Worm (Caenorhabditis elegans) whole organism, L3 larva: ENCODE measurements around the gene C29A12.1.

Source experiments
- egl-27 ChIP-seq: sonication (generic microtip); optimal IDR thresholded peaks from 4 replicates; lab custom pipeline; 2017; ENCODE audit warnings: missing biosample characterization, missing genetic modification reagents, missing genetic modification characterization
- elt-3 ChIP-seq, 3 experiments: fragments of 150-350 bp in 1 of 3; sonication (generic microtip) in 2 of 3; optimal IDR thresholded peaks; 2 replicates in 2 of 3; 4 replicates in 1 of 3; lab custom pipeline; 2014 to 2017; ENCODE audit warnings: missing biosample characterization in 3 of 3, missing genetic modification characterization in 3 of 3
- pha-4 ChIP-seq: fragments of 150-350 bp; optimal IDR thresholded peaks from 2 replicates; lab custom pipeline; 2014; ENCODE audit warnings: missing biosample characterization, missing genetic modification reagents, missing genetic modification characterization
- unc-62 ChIP-seq: fragments of 150-350 bp; sonication (generic microtip); optimal IDR thresholded peaks from 4 replicates; lab custom pipeline; 2014; ENCODE audit warnings: missing biosample characterization, missing genetic modification reagents, missing genetic modification characterization

ce11 chrV:10773216-10773615, 40.1 kb downstream of the C29A12.1 start:
- no peak for TF ChIP-seq unc-62
- no peak for TF ChIP-seq elt-3 (tag; optimal IDR thresholded peaks at IDR 0.05; lab: Kevin White, UChicago)
- TF ChIP-seq egl-27 (tag; lab: Kevin White, UChicago): no peak
- TF ChIP-seq pha-4 (tag; lab: Kevin White, UChicago): no peak
